Worm (Caenorhabditis elegans): ENCODE measurements around the gene Y69F12A.1.

DNA sequence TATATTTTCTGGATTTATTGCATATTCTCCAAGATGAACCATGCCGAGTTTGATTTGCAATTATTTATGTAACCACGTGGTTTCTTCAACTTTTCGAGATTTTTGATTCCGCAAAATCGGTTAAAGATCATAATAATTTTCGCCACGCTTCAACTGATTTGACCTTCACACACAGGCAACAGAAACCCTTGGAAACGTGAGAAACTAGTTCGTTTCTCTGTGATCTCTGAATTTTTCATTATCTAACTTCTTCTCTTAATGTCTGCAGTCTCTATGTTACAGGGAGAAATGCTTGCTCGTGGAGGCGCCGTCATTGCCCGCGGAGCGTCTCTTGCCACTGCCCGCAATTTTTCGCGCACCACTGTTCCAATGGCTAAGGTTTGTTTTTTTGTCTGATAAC, 8.6 kb downstream of the Y69F12A.1 start, which contains the start of gene fum-1:
- no peak for TF ChIP-seq sea-1 (GFP tag; conservative IDR thresholded peaks at IDR 0.05)
- TF ChIP-seq scrt-1 (GFP tag; IDR thresholded peaks at IDR 0.05): no peak
- no peak for TF ChIP-seq ceh-36 (tag; optimal IDR thresholded peaks at IDR 0.05)

Data from whole organism, early embryonic.